Fruit fly (Drosophila melanogaster): ENCODE results near the gene CG7900.
A peak's percentile ranks its signal among the peaks of the same experiment; 100 is the strongest.

CG7900 gene

dm6 chr3R:8151163-8151562 lies 57.2 kb downstream of the CG7900 start (continued):
- TF ChIP-seq Lhr (GFP tag; optimal IDR thresholded peaks at IDR 0.05) = no peak
- TF ChIP-seq gfzf (GFP tag; optimal IDR thresholded peaks at IDR 0.05) = no peak
- no peak for TF ChIP-seq CG2199 (GFP tag; IDR thresholded peaks at IDR 0.05)
- peak; percentile 81 for TF ChIP-seq zen (tag; optimal IDR thresholded peaks at IDR 0.05)
- no peak for TF ChIP-seq Mrtf (GFP tag; IDR thresholded peaks at IDR 0.05)
- TF ChIP-seq CG12219 (GFP tag; optimal IDR thresholded peaks at IDR 0.05) = no peak
- TF ChIP-seq Nf-YC (tag; optimal IDR thresholded peaks at IDR 0.05) = no peak
- no peak for TF ChIP-seq da (GFP tag; optimal IDR thresholded peaks at IDR 0.05)
- no peak for TF ChIP-seq CoRest (tag; optimal IDR thresholded peaks at IDR 0.05)

dm6 chr3R:8152578-8153191 lies 58.8 kb downstream of the CG7900 start:
- no peak for TF ChIP-seq bcd (GFP tag; optimal IDR thresholded peaks at IDR 0.05)
- no peak for TF ChIP-seq HHEX (GFP tag; optimal IDR thresholded peaks at IDR 0.05)
- TF ChIP-seq Kr (GFP tag; optimal IDR thresholded peaks at IDR 0.05) = no peak
- TF ChIP-seq CG4282 (GFP tag; optimal IDR thresholded peaks at IDR 0.05) = no peak
- no peak for TF ChIP-seq Hr78 (GFP tag; optimal IDR thresholded peaks at IDR 0.05)
- no peak for TF ChIP-seq ham (GFP tag; IDR thresholded peaks at IDR 0.05)
- TF ChIP-seq stwl (tag; optimal IDR thresholded peaks at IDR 0.05) = no peak
- TF ChIP-seq Hey (tag; optimal IDR thresholded peaks at IDR 0.05) = peak; percentile 76
- TF ChIP-seq odd (GFP tag; optimal IDR thresholded peaks at IDR 0.05) = no peak
- TF ChIP-seq CG30431 (GFP tag; optimal IDR thresholded peaks at IDR 0.05) = no peak
- no peak for TF ChIP-seq CG2678 (tag; optimal IDR thresholded peaks at IDR 0.05)
- TF ChIP-seq HmgZ (tag; optimal IDR thresholded peaks at IDR 0.05) = no peak
- peak; percentile 81 for TF ChIP-seq onecut (GFP tag; IDR thresholded peaks at IDR 0.05)
- TF ChIP-seq pros (GFP tag; optimal IDR thresholded peaks at IDR 0.05) = peak; percentile 48
- no peak for TF ChIP-seq CG14965 (GFP tag; optimal IDR thresholded peaks at IDR 0.05; ENCODE audit: borderline replicate concordance)
- TF ChIP-seq Ada2b (GFP tag; IDR thresholded peaks at IDR 0.05) = no peak
- TF ChIP-seq CG17328 (GFP tag; IDR thresholded peaks at IDR 0.05) = 0 out of 2 replicates have a peak, but pooled peaks have one; percentile 15
- TF ChIP-seq Ravus (GFP tag; IDR thresholded peaks at IDR 0.05) = no peak
- no peak for TF ChIP-seq CG12744 (GFP tag; optimal IDR thresholded peaks at IDR 0.05)
- no peak for TF ChIP-seq CG7556 (GFP tag; optimal IDR thresholded peaks at IDR 0.05)
- TF ChIP-seq tll (GFP tag; optimal IDR thresholded peaks at IDR 0.05) = peak in 1 of 2 experiments; percentile 4
- TF ChIP-seq Elba2 (GFP tag; optimal IDR thresholded peaks at IDR 0.05) = no peak
- no peak for TF ChIP-seq Oaz (GFP tag; IDR thresholded peaks at IDR 0.05)
- TF ChIP-seq CG15514 (GFP tag; optimal IDR thresholded peaks at IDR 0.05) = no peak
- TF ChIP-seq grn (GFP tag; optimal IDR thresholded peaks at IDR 0.05) = peak; percentile 78
- TF ChIP-seq CG32772 (GFP tag; IDR thresholded peaks at IDR 0.05) = no peak
- no peak for TF ChIP-seq da (GFP tag; optimal IDR thresholded peaks at IDR 0.05)
- no peak for TF ChIP-seq CG30020 (tag; optimal IDR thresholded peaks at IDR 0.05)
- TF ChIP-seq Sry-β (GFP tag; optimal IDR thresholded peaks at IDR 0.05) = no peak
- no peak for TF ChIP-seq CG42726 (GFP tag; IDR thresholded peaks at IDR 0.05; ENCODE audit: partially characterized antibody)
- no peak for TF ChIP-seq CG10431 (GFP tag; optimal IDR thresholded peaks at IDR 0.05)
- no peak for TF ChIP-seq Dref (GFP tag; IDR thresholded peaks at IDR 0.05)
- no peak for TF ChIP-seq Pdp1 (GFP tag; optimal IDR thresholded peaks at IDR 0.05)
- TF ChIP-seq CG9215 (GFP tag; IDR thresholded peaks at IDR 0.05) = no peak
- TF ChIP-seq az2 (GFP tag; optimal IDR thresholded peaks at IDR 0.05) = no peak
- no peak for TF ChIP-seq nau (GFP tag; optimal IDR thresholded peaks at IDR 0.05)
- TF ChIP-seq Sox100B (GFP tag; optimal IDR thresholded peaks at IDR 0.05) = no peak
- TF ChIP-seq B-H1 (GFP tag; IDR thresholded peaks at IDR 0.05) = no peak
- TF ChIP-seq oc (tag; optimal IDR thresholded peaks at IDR 0.05) = peak; percentile 61
- TF ChIP-seq HmgD (GFP tag; optimal IDR thresholded peaks at IDR 0.05) = no peak

Data from whole organism, embryonic.